Worm (Caenorhabditis elegans) whole organism, L3 larva: ENCODE measurements around the gene clec-143.

Experiments
- ZK546.5 ChIP-seq: sonication (generic microtip); optimal IDR thresholded peaks from 2 replicates; lab custom pipeline; 2017; ENCODE audit warnings: missing biosample characterization, missing genetic modification characterization
- aly-2 ChIP-seq: fragments of 150-350 bp; optimal IDR thresholded peaks from 2 replicates; lab custom pipeline; 2014; ENCODE audit warnings: missing biosample characterization, missing genetic modification characterization
- ceh-16 ChIP-seq: sonication (generic microtip); optimal IDR thresholded peaks from 2 replicates; lab custom pipeline; 2017; ENCODE audit warnings: missing biosample characterization, missing genetic modification characterization
- ceh-28 ChIP-seq: fragments of 150-350 bp; optimal IDR thresholded peaks from 2 replicates; lab custom pipeline; 2014; ENCODE audit warnings: missing biosample characterization, missing genetic modification reagents, missing genetic modification characterization
- elt-3 ChIP-seq, 3 experiments: fragments of 150-350 bp in 1 of 3; sonication (generic microtip) in 2 of 3; optimal IDR thresholded peaks; 2 replicates in 2 of 3; 4 replicates in 1 of 3; lab custom pipeline; 2014 to 2017; ENCODE audit warnings: missing biosample characterization in 3 of 3, missing genetic modification characterization in 3 of 3
- nfya-1 ChIP-seq: sonication (generic microtip); optimal IDR thresholded peaks from 2 replicates; lab custom pipeline; 2017; ENCODE audit warnings: missing genetic modification characterization, mild to moderate bottlenecking, missing compliant biosample characterization, antibody characterized with exemption, moderate library complexity; ENCODE audit not compliant: insufficient read depth
- nhr-12 ChIP-seq: fragments of 150-350 bp; optimal IDR thresholded peaks from 2 replicates; lab custom pipeline; 2014; ENCODE audit warnings: missing biosample characterization, missing genetic modification characterization
- pqm-1 ChIP-seq: fragments of 150-350 bp; optimal IDR thresholded peaks from 2 replicates; lab custom pipeline; 2017; ENCODE audit warnings: missing biosample characterization, missing genetic modification characterization, inconsistent platforms
- snpc-4 ChIP-seq: fragments of 150-350 bp; optimal IDR thresholded peaks from 2 replicates; lab custom pipeline; 2014; ENCODE audit warnings: missing biosample characterization, missing genetic modification characterization
- unc-62 ChIP-seq: fragments of 150-350 bp; sonication (generic microtip); optimal IDR thresholded peaks from 4 replicates; lab custom pipeline; 2014; ENCODE audit warnings: missing biosample characterization, missing genetic modification reagents, missing genetic modification characterization
- ztf-11 ChIP-seq: fragments of 150-350 bp; optimal IDR thresholded peaks from 2 replicates; lab custom pipeline; 2014; ENCODE audit warnings: missing biosample characterization, missing genetic modification characterization

DNA sequence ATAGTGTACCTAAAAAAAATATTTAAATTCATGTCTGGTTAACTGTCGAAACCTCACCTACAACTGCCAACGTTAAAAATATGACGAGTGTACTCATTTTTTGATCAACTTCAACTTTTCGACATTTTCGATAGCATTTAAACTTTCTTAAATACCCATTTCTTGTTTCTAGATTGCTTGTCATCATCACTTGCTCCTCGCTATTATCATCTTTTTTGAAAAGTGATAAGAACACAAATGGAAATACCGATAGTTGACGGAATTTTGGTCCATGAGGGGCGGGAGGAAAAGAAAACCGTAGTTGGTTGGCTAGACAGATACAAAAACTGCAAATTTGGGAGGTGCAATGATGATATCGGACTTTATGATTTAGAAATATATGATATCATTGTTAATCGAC, at the start of gene clec-143:
- TF ChIP-seq elt-3 (tag; optimal IDR thresholded peaks at IDR 0.05; lab: Kevin White, UChicago) (no peak), ZK546.5 (tag; lab: Kevin White, UChicago) (no peak), unc-62 (GFP tag; lab: Kevin White, UChicago) (no peak), ceh-28 (tag; lab: Kevin White, UChicago) (no peak), snpc-4 (tag; lab: Kevin White, UChicago) (no peak), aly-2 (tag; lab: Kevin White, UChicago) (no peak), ceh-16 (tag; lab: Kevin White, UChicago) (no peak), nfya-1 (no peak), pqm-1 (tag; lab: Kevin White, UChicago) (no peak), ztf-11 (tag; lab: Kevin White, UChicago) (no peak), nhr-12 (tag; lab: Kevin White, UChicago) (no peak)
